Fruit fly (Drosophila melanogaster) whole organism, prepupa: ENCODE measurements around the gene CG13309.

ENCODE experiments used
- Blimp-1 ChIP-seq: fragments of 200-800 bp; sonication (Bioruptor generic); optimal IDR thresholded peaks from 3 replicates; lab custom pipeline; 2017; ENCODE audit warnings: missing biosample characterization, missing genetic modification characterization, mild to moderate bottlenecking, moderate library complexity, missing genetic modification reagents
- CG10669 ChIP-seq: fragments of 200-800 bp; sonication (Bioruptor generic); optimal IDR thresholded peaks from 3 replicates; lab custom pipeline; 2018; ENCODE audit warnings: missing biosample characterization, mild to moderate bottlenecking, missing genetic modification characterization, moderate library complexity
- CG11294 ChIP-seq: fragments of 200-800 bp; sonication (Bioruptor generic); IDR thresholded peaks from 2 replicates; pipeline ENCODE4 v1.3.6; 2022; ENCODE audit warnings: missing biosample characterization, missing genetic modification characterization
- CG11762 ChIP-seq: fragments of 200-800 bp; sonication (Bioruptor generic); optimal IDR thresholded peaks from 3 replicates; lab custom pipeline; 2016; ENCODE audit warnings: missing biosample characterization, missing genetic modification characterization; ENCODE audit not compliant: insufficient read depth
- CG11902 ChIP-seq: fragments of 200-800 bp; sonication (Bioruptor generic); optimal IDR thresholded peaks from 3 replicates; lab custom pipeline; 2016; ENCODE audit warnings: missing biosample characterization, missing genetic modification characterization
- CG15336 ChIP-seq: fragments of 200-800 bp; sonication (Bioruptor generic); IDR thresholded peaks from 2 replicates; pipeline ENCODE4 v1.3.6; 2022; ENCODE audit warnings: missing biosample characterization, missing genetic modification characterization
- CG16779 ChIP-seq: fragments of 200-800 bp; sonication (Bioruptor generic); optimal IDR thresholded peaks from 3 replicates; lab custom pipeline; 2017; ENCODE audit warnings: missing biosample characterization, mild to moderate bottlenecking, missing genetic modification characterization
- CG3032 ChIP-seq: fragments of 200-800 bp; optimal IDR thresholded peaks from 2 replicates; lab custom pipeline; 2019; ENCODE audit warnings: missing biosample characterization, mild to moderate bottlenecking, missing genetic modification characterization, moderate library complexity
- CG31627 ChIP-seq: fragments of 200-800 bp; sonication (Bioruptor generic); optimal IDR thresholded peaks from 3 replicates; lab custom pipeline; 2016; ENCODE audit warnings: missing biosample characterization, missing genetic modification characterization
- CG32006 ChIP-seq: fragments of 200-800 bp; sonication (Bioruptor generic); optimal IDR thresholded peaks from 3 replicates; lab custom pipeline; 2017; ENCODE audit warnings: missing biosample characterization, mild to moderate bottlenecking, missing genetic modification characterization
- CG34406 ChIP-seq: fragments of 200-800 bp; sonication (Bioruptor generic); optimal IDR thresholded peaks from 3 replicates; lab custom pipeline; 2016; ENCODE audit warnings: missing biosample characterization, missing genetic modification characterization
- CG3919 ChIP-seq: fragments of 200-800 bp; sonication (Bioruptor generic); optimal IDR thresholded peaks from 3 replicates; lab custom pipeline; 2016; ENCODE audit warnings: missing biosample characterization, missing genetic modification characterization
- CG4318 ChIP-seq: fragments of 200-800 bp; sonication (Bioruptor generic); optimal IDR thresholded peaks from 3 replicates; lab custom pipeline; 2017; ENCODE audit warnings: missing biosample characterization, mild to moderate bottlenecking, missing genetic modification characterization
- CG6163 ChIP-seq: fragments of 200-800 bp; sonication (Bioruptor generic); IDR thresholded peaks from 3 replicates; pipeline ENCODE4 v1.3.6; 2022; ENCODE audit warnings: missing biosample characterization, missing genetic modification characterization
- CG6276 ChIP-seq: fragments of 200-800 bp; sonication (Bioruptor generic); optimal IDR thresholded peaks from 2 replicates; lab custom pipeline; 2017; ENCODE audit warnings: missing biosample characterization, mild to moderate bottlenecking, missing genetic modification characterization
- CG6792 ChIP-seq: fragments of 200-800 bp; sonication (Bioruptor generic); optimal IDR thresholded peaks from 3 replicates; lab custom pipeline; 2016; ENCODE audit warnings: missing biosample characterization, missing genetic modification characterization
- CG6808 ChIP-seq: fragments of 200-800 bp; sonication (Bioruptor generic); optimal IDR thresholded peaks from 3 replicates; lab custom pipeline; 2017; ENCODE audit warnings: missing biosample characterization, missing genetic modification characterization, mild to moderate bottlenecking, moderate library complexity, missing genetic modification reagents
- CG6854 ChIP-seq: fragments of 200-800 bp; sonication (Bioruptor generic); optimal IDR thresholded peaks from 2 replicates; lab custom pipeline; 2017; ENCODE audit warnings: missing biosample characterization, mild to moderate bottlenecking, missing genetic modification characterization
- CG7368 ChIP-seq: fragments of 200-800 bp; sonication (Bioruptor generic); optimal IDR thresholded peaks from 3 replicates; lab custom pipeline; 2016; ENCODE audit warnings: missing biosample characterization, missing genetic modification characterization
- CG8119 ChIP-seq: fragments of 200-800 bp; sonication (Bioruptor generic); IDR thresholded peaks from 3 replicates; pipeline ENCODE4 v1.3.6; 2022; ENCODE audit warnings: missing biosample characterization, missing genetic modification characterization
- CG8319 ChIP-seq: fragments of 200-800 bp; sonication (Bioruptor generic); optimal IDR thresholded peaks from 3 replicates; lab custom pipeline; 2016; ENCODE audit warnings: missing biosample characterization, missing genetic modification characterization
- CG8632 ChIP-seq: fragments of 200-800 bp; sonication (Bioruptor generic); optimal IDR thresholded peaks from 3 replicates; lab custom pipeline; 2016; ENCODE audit warnings: missing biosample characterization, missing genetic modification characterization
- CG9139 ChIP-seq: fragments of 200-800 bp; sonication (Bioruptor generic); optimal IDR thresholded peaks from 3 replicates; lab custom pipeline; 2017; ENCODE audit warnings: missing biosample characterization, mild to moderate bottlenecking, missing genetic modification characterization
- Eip75B ChIP-seq: fragments of 200-800 bp; sonication (Bioruptor generic); optimal IDR thresholded peaks from 3 replicates; lab custom pipeline; 2016; ENCODE audit warnings: missing biosample characterization, missing genetic modification characterization
- Eip78C ChIP-seq: fragments of 200-800 bp; sonication (Bioruptor generic); peaks from one replicate; lab custom pipeline; 2016; ENCODE audit warnings: missing biosample characterization, missing genetic modification characterization
- Eip93F ChIP-seq: fragments of 200-800 bp; sonication (Bioruptor generic); optimal IDR thresholded peaks from 2 replicates; lab custom pipeline; 2016; ENCODE audit warnings: missing biosample characterization, mild to moderate bottlenecking, missing genetic modification characterization
- Ets21C ChIP-seq: fragments of 200-800 bp; sonication (Bioruptor generic); optimal IDR thresholded peaks from 3 replicates; lab custom pipeline; 2016; ENCODE audit warnings: missing biosample characterization, missing genetic modification characterization
- Gug ChIP-seq: fragments of 200-800 bp; sonication (Bioruptor generic); IDR thresholded peaks from 2 replicates; pipeline ENCODE4 v1.3.6; 2022; ENCODE audit warnings: missing biosample characterization, missing genetic modification characterization
- Hr38 ChIP-seq: sonication (Bioruptor generic); optimal IDR thresholded peaks from 2 replicates; lab custom pipeline; 2016; ENCODE audit warnings: missing biosample characterization, missing genetic modification characterization
- Hr4 ChIP-seq: fragments of 200-800 bp; sonication (Bioruptor generic); optimal IDR thresholded peaks from 3 replicates; lab custom pipeline; 2016; ENCODE audit warnings: missing biosample characterization, missing genetic modification characterization
- Lpt ChIP-seq: fragments of 200-800 bp; sonication (Bioruptor generic); optimal IDR thresholded peaks from 3 replicates; lab custom pipeline; 2016; ENCODE audit warnings: missing biosample characterization, missing genetic modification characterization
- Met ChIP-seq: fragments of 200-800 bp; sonication (Bioruptor generic); optimal IDR thresholded peaks from 3 replicates; lab custom pipeline; 2016; ENCODE audit warnings: missing biosample characterization, missing genetic modification characterization
- Smox ChIP-seq: fragments of 200-800 bp; sonication (Bioruptor generic); optimal IDR thresholded peaks from 3 replicates; lab custom pipeline; 2016; ENCODE audit warnings: missing biosample characterization, missing genetic modification characterization
- Sox102F ChIP-seq: fragments of 200-800 bp; sonication (Bioruptor generic); optimal IDR thresholded peaks from 2 replicates; lab custom pipeline; 2016; ENCODE audit warnings: missing biosample characterization, mild to moderate bottlenecking, missing genetic modification characterization
- Sox14 ChIP-seq: fragments of 200-800 bp; sonication (Bioruptor generic); optimal IDR thresholded peaks from 3 replicates; lab custom pipeline; 2016; ENCODE audit warnings: missing biosample characterization, missing genetic modification characterization
- Sox15 ChIP-seq: fragments of 200-800 bp; sonication (Bioruptor generic); optimal IDR thresholded peaks from 3 replicates; lab custom pipeline; 2016; ENCODE audit warnings: missing biosample characterization, missing genetic modification characterization
- achi ChIP-seq: fragments of 200-800 bp; sonication (Bioruptor generic); optimal IDR thresholded peaks from 3 replicates; lab custom pipeline; 2016; ENCODE audit warnings: missing biosample characterization, missing genetic modification characterization
- acj6 ChIP-seq: fragments of 200-800 bp; sonication (Bioruptor generic); optimal IDR thresholded peaks from 3 replicates; lab custom pipeline; 2016; ENCODE audit warnings: missing biosample characterization, missing genetic modification characterization
- cyc ChIP-seq: fragments of 200-800 bp; sonication (Bioruptor generic); optimal IDR thresholded peaks from 3 replicates; lab custom pipeline; 2016; ENCODE audit warnings: missing biosample characterization, missing genetic modification characterization
- dac ChIP-seq: fragments of 200-800 bp; sonication (Bioruptor generic); optimal IDR thresholded peaks from 2 replicates; lab custom pipeline; 2017; ENCODE audit warnings: missing biosample characterization, mild to moderate bottlenecking, missing genetic modification characterization
- dsx ChIP-seq: fragments of 200-800 bp; optimal IDR thresholded peaks from 3 replicates; lab custom pipeline; 2019; ENCODE audit warnings: missing biosample characterization, mild to moderate bottlenecking, missing genetic modification characterization, moderate library complexity; ENCODE audit not compliant: poor library complexity, severe bottlenecking
- eg ChIP-seq: fragments of 200-800 bp; sonication (Bioruptor generic); IDR thresholded peaks from 3 replicates; pipeline ENCODE4 v1.3.6; 2022; ENCODE audit warnings: missing biosample characterization, missing genetic modification characterization
- esn ChIP-seq: fragments of 200-800 bp; sonication (Bioruptor generic); optimal IDR thresholded peaks from 2 replicates; lab custom pipeline; 2016; ENCODE audit warnings: missing biosample characterization, mild to moderate bottlenecking, missing genetic modification characterization, moderate library complexity
- fd85E ChIP-seq: fragments of 200-800 bp; sonication (Bioruptor generic); optimal IDR thresholded peaks from 3 replicates; lab custom pipeline; 2016; ENCODE audit warnings: missing biosample characterization, missing genetic modification characterization
- fkh ChIP-seq: fragments of 200-800 bp; sonication (Bioruptor generic); optimal IDR thresholded peaks from 3 replicates; lab custom pipeline; 2017; ENCODE audit warnings: missing biosample characterization, mild to moderate bottlenecking, missing genetic modification characterization, moderate library complexity
- lz ChIP-seq: fragments of 200-800 bp; sonication (Bioruptor generic); optimal IDR thresholded peaks from 3 replicates; lab custom pipeline; 2016; ENCODE audit warnings: missing biosample characterization, missing genetic modification characterization
- net ChIP-seq: fragments of 200-800 bp; sonication (Bioruptor generic); optimal IDR thresholded peaks from 3 replicates; lab custom pipeline; 2016; ENCODE audit warnings: missing biosample characterization, missing genetic modification characterization
- pdm3 ChIP-seq: fragments of 200-800 bp; sonication (Bioruptor generic); optimal IDR thresholded peaks from 3 replicates; lab custom pipeline; 2016; ENCODE audit warnings: missing biosample characterization, missing genetic modification characterization
- spab ChIP-seq: fragments of 200-800 bp; sonication (Bioruptor generic); optimal IDR thresholded peaks from 2 replicates; lab custom pipeline; 2017; ENCODE audit warnings: missing biosample characterization, mild to moderate bottlenecking, missing genetic modification characterization, missing genetic modification reagents
- svp ChIP-seq: fragments of 200-800 bp; sonication (Bioruptor generic); peaks from one replicate; lab custom pipeline; 2016; ENCODE audit warnings: missing biosample characterization, missing genetic modification characterization
- vri ChIP-seq: fragments of 200-800 bp; sonication (Bioruptor generic); optimal IDR thresholded peaks from 3 replicates; lab custom pipeline; 2016; ENCODE audit warnings: missing biosample characterization, mild to moderate bottlenecking, missing genetic modification characterization

CG13309 gene

dm6 chr3L:8827133-8827867 is 17.1 kb downstream of the CG13309 start, which contains the start of gene dally:
Gene dally (plus strand): TSS chr3L:8827505.
- no peak for TF ChIP-seq achi (GFP tag; lab: Kevin White, UChicago)
- peak; percentile 47 for TF ChIP-seq dsx (GFP tag; lab: Kevin White, UChicago)
- TF ChIP-seq CG8319 (GFP tag; lab: Kevin White, UChicago), result no peak
- peak; percentile 64 for TF ChIP-seq Sox102F (GFP tag; lab: Kevin White, UChicago)
- TF ChIP-seq Sox14 (GFP tag; lab: Kevin White, UChicago), result peak; percentile 27
- no peak for TF ChIP-seq cyc (GFP tag; lab: Kevin White, UChicago)
- TF ChIP-seq CG11762 (GFP tag; lab: Kevin White, UChicago), result no peak
- peak; percentile 84 for TF ChIP-seq Eip78C (GFP tag; lab: Kevin White, UChicago)
- TF ChIP-seq CG8119, result peak; percentile 57; the same call in 1 of the 3 replicates
- TF ChIP-seq spab (GFP tag; lab: Kevin White, UChicago), result no peak
- TF ChIP-seq eg (GFP tag; lab: Robert Waterston, UW), result peak; percentile 60; the same call in 2 of the 3 replicates
- peak; percentile 46 for TF ChIP-seq Met (GFP tag; lab: Kevin White, UChicago)
- no peak for TF ChIP-seq Gug (GFP tag; lab: Robert Waterston, UW)
- peak; percentile 54 for TF ChIP-seq CG16779 (tag; lab: Kevin White, UChicago)
- no peak for TF ChIP-seq CG31627 (GFP tag; lab: Kevin White, UChicago)
- no peak for TF ChIP-seq dac (GFP tag; lab: Kevin White, UChicago)
- no peak for TF ChIP-seq Blimp-1 (GFP tag; lab: Kevin White, UChicago)
- TF ChIP-seq CG10669 (GFP tag; lab: Kevin White, UChicago), result peak; percentile 17
- no peak for TF ChIP-seq Ets21C
- TF ChIP-seq svp (GFP tag; lab: Kevin White, UChicago), result no peak
- no peak for TF ChIP-seq Eip93F (GFP tag; lab: Kevin White, UChicago)
- peak; percentile 20 for TF ChIP-seq Smox (GFP tag; lab: Kevin White, UChicago)
- TF ChIP-seq CG6792, result no peak
- TF ChIP-seq CG3919, result peak; percentile 8
- peak; percentile 64 for TF ChIP-seq CG9139
- peak; percentile 54; the same call in 1 of the 2 replicates for TF ChIP-seq CG15336
- TF ChIP-seq vri, result peak; percentile 58
- TF ChIP-seq acj6, result no peak
- TF ChIP-seq CG6854 (GFP tag; lab: Kevin White, UChicago), result peak; percentile 53
- peak; percentile 45 for TF ChIP-seq CG7368 (GFP tag; lab: Kevin White, UChicago)
- no peak for TF ChIP-seq Lpt (GFP tag; lab: Kevin White, UChicago)
- TF ChIP-seq CG11902 (GFP tag; lab: Kevin White, UChicago), result no peak
- no peak for TF ChIP-seq CG4318 (GFP tag; lab: Kevin White, UChicago)
- TF ChIP-seq Sox15 (GFP tag; lab: Kevin White, UChicago), result no peak
- TF ChIP-seq pdm3 (GFP tag; lab: Kevin White, UChicago), result no peak
- TF ChIP-seq CG34406 (GFP tag; lab: Kevin White, UChicago), result no peak
- TF ChIP-seq CG3032 (tag; lab: Kevin White, UChicago), result no peak
- peak; percentile 27 for TF ChIP-seq lz (GFP tag; lab: Kevin White, UChicago)
- no peak for TF ChIP-seq CG6808 (GFP tag; lab: Kevin White, UChicago)
- no peak for TF ChIP-seq CG6276
- TF ChIP-seq Hr38 (GFP tag; lab: Kevin White, UChicago), result no peak
- no peak for TF ChIP-seq fd85E (GFP tag; lab: Kevin White, UChicago)
- peak; percentile 40 for TF ChIP-seq fkh (GFP tag; lab: Kevin White, UChicago)
- TF ChIP-seq CG32006 (GFP tag; lab: Kevin White, UChicago), result no peak
- no peak for TF ChIP-seq Hr4 (GFP tag; lab: Kevin White, UChicago)
- TF ChIP-seq esn (GFP tag; lab: Kevin White, UChicago), result peak; percentile 60
- peak; percentile 64 for TF ChIP-seq net
- TF ChIP-seq Eip75B, result peak; percentile 50
- TF ChIP-seq CG11294, result no peak
- peak; percentile 9 for TF ChIP-seq CG8632
- TF ChIP-seq CG6163 (GFP tag; lab: Robert Waterston, UW), result peak; percentile 75
